Worm (Caenorhabditis elegans) whole organism, late embryonic: ENCODE data around the gene lem-2.

Source experiments
- C38D4.7 ChIP-seq: fragments of 200-800 bp; sonication (Bioruptor generic); optimal IDR thresholded peaks from 2 replicates; lab custom pipeline; 2018; ENCODE audit warnings: mild to moderate bottlenecking, missing genetic modification characterization, moderate library complexity, missing compliant biosample characterization
- F13H6.1 ChIP-seq: sonication (generic microtip); optimal IDR thresholded peaks from 2 replicates; lab custom pipeline; 2016; ENCODE audit warnings: missing genetic modification characterization, missing compliant biosample characterization
- Y22D7AL.16 ChIP-seq: sonication (generic microtip); optimal IDR thresholded peaks from 2 replicates; lab custom pipeline; 2016; ENCODE audit warnings: missing genetic modification characterization, missing compliant biosample characterization
- ama-1 ChIP-seq: fragments of 150-350 bp; optimal IDR thresholded peaks from 2 replicates; lab custom pipeline; 2014
- ceh-14 ChIP-seq: sonication (generic microtip); optimal IDR thresholded peaks from 2 replicates; lab custom pipeline; 2016; ENCODE audit warnings: missing genotype, missing genetic modification characterization, missing compliant biosample characterization
- ceh-18 ChIP-seq: sonication (generic microtip); optimal IDR thresholded peaks from 2 replicates; lab custom pipeline; 2016; ENCODE audit warnings: missing genetic modification characterization, missing compliant biosample characterization
- ceh-24 ChIP-seq: sonication (generic microtip); optimal IDR thresholded peaks from 2 replicates; lab custom pipeline; 2016; ENCODE audit warnings: mild to moderate bottlenecking, missing genetic modification characterization, missing compliant biosample characterization
- ceh-30 ChIP-seq: fragments of 150-350 bp; optimal IDR thresholded peaks from 2 replicates; lab custom pipeline; 2014; ENCODE audit warnings: missing biosample characterization, missing genetic modification characterization
- ceh-31 ChIP-seq: sonication (generic microtip); optimal IDR thresholded peaks from 2 replicates; lab custom pipeline; 2016; ENCODE audit warnings: missing genetic modification characterization, missing compliant biosample characterization
- ceh-34 ChIP-seq: sonication (generic microtip); optimal IDR thresholded peaks from 2 replicates; lab custom pipeline; 2016; ENCODE audit warnings: mild to moderate bottlenecking, missing genetic modification characterization, missing compliant biosample characterization
- ceh-45 ChIP-seq: fragments of 200-800 bp; sonication (Bioruptor generic); IDR thresholded peaks from 2 replicates; pipeline ENCODE4 v1.3.6; 2022; ENCODE audit warnings: missing genetic modification reagents, missing genetic modification characterization, missing compliant biosample characterization
- ceh-48 ChIP-seq: sonication (generic microtip); optimal IDR thresholded peaks from 2 replicates; lab custom pipeline; 2016; ENCODE audit warnings: missing genetic modification characterization, inconsistent platforms, missing compliant biosample characterization
- ceh-9 ChIP-seq: sonication (generic microtip); optimal IDR thresholded peaks from 2 replicates; lab custom pipeline; 2016; ENCODE audit warnings: mild to moderate bottlenecking, missing genetic modification characterization, inconsistent platforms, missing compliant biosample characterization
- che-1 ChIP-seq: sonication (generic microtip); optimal IDR thresholded peaks from 2 replicates; lab custom pipeline; 2016; ENCODE audit warnings: mild to moderate bottlenecking, missing genetic modification characterization, missing compliant biosample characterization
- dmd-4 ChIP-seq: sonication (generic microtip); optimal IDR thresholded peaks from 2 replicates; lab custom pipeline; 2016; ENCODE audit warnings: borderline replicate concordance, missing genetic modification characterization, missing compliant biosample characterization
- eyg-1 ChIP-seq: sonication (generic microtip); optimal IDR thresholded peaks from 2 replicates; lab custom pipeline; 2016; ENCODE audit warnings: missing genotype, missing genetic modification characterization, missing compliant biosample characterization
- fkh-10 ChIP-seq: fragments of 150-350 bp; optimal IDR thresholded peaks from 2 replicates; lab custom pipeline; 2014; ENCODE audit warnings: missing biosample characterization, missing genetic modification reagents, missing genetic modification characterization
- fkh-6 ChIP-seq: sonication (generic microtip); optimal IDR thresholded peaks from 2 replicates; lab custom pipeline; 2016; ENCODE audit warnings: missing genetic modification characterization, missing compliant biosample characterization
- gmeb-2 ChIP-seq: sonication (generic microtip); optimal IDR thresholded peaks from 2 replicates; lab custom pipeline; 2016; ENCODE audit warnings: missing genetic modification characterization, inconsistent platforms, missing compliant biosample characterization
- hlh-13 ChIP-seq: fragments of 200-800 bp; sonication (Bioruptor generic); optimal IDR thresholded peaks from 2 replicates; lab custom pipeline; 2018; ENCODE audit warnings: mild to moderate bottlenecking, missing genetic modification characterization, missing compliant biosample characterization
- hlh-15 ChIP-seq: sonication (generic microtip); optimal IDR thresholded peaks from 2 replicates; lab custom pipeline; 2016; ENCODE audit warnings: missing genetic modification characterization, missing compliant biosample characterization
- hlh-30 ChIP-seq: sonication (generic microtip); optimal IDR thresholded peaks from 2 replicates; lab custom pipeline; 2017; ENCODE audit warnings: antibody characterized with exemption, missing genetic modification characterization, missing compliant biosample characterization; ENCODE audit not compliant: insufficient read depth
- hlh-6 ChIP-seq: sonication (generic microtip); optimal IDR thresholded peaks from 2 replicates; lab custom pipeline; 2016; ENCODE audit warnings: missing genotype, missing genetic modification characterization, missing compliant biosample characterization
- nfya-1 ChIP-seq: sonication (generic microtip); optimal IDR thresholded peaks from 2 replicates; lab custom pipeline; 2017; ENCODE audit warnings: missing genetic modification characterization, mild to moderate bottlenecking, missing compliant biosample characterization, antibody characterized with exemption, moderate library complexity
- npax-4 ChIP-seq: sonication (generic microtip); optimal IDR thresholded peaks from 2 replicates; lab custom pipeline; 2016; ENCODE audit warnings: missing genetic modification characterization, missing compliant biosample characterization
- odd-2 ChIP-seq: sonication (generic microtip); optimal IDR thresholded peaks from 2 replicates; lab custom pipeline; 2017; ENCODE audit warnings: antibody characterized with exemption, mild to moderate bottlenecking, missing genetic modification characterization, missing compliant biosample characterization
- pag-3 ChIP-seq: sonication (generic microtip); optimal IDR thresholded peaks from 2 replicates; lab custom pipeline; 2016; ENCODE audit warnings: missing compliant biosample characterization, missing genetic modification characterization, borderline replicate concordance
- pat-9 ChIP-seq: fragments of 200-800 bp; sonication (Bioruptor generic); optimal IDR thresholded peaks from 2 replicates; lab custom pipeline; 2018; ENCODE audit warnings: mild to moderate bottlenecking, missing genetic modification characterization, moderate library complexity, missing compliant biosample characterization
- pax-1 ChIP-seq: fragments of 150-350 bp; optimal IDR thresholded peaks from 2 replicates; lab custom pipeline; 2014; ENCODE audit warnings: missing biosample characterization, missing genetic modification characterization
- ref-2 ChIP-seq: sonication (generic microtip); optimal IDR thresholded peaks from 2 replicates; lab custom pipeline; 2016; ENCODE audit warnings: missing genetic modification characterization, missing compliant biosample characterization
- rnt-1 ChIP-seq: sonication (generic microtip); optimal IDR thresholded peaks from 2 replicates; lab custom pipeline; 2016; ENCODE audit warnings: missing genetic modification characterization, missing compliant biosample characterization
- syd-9 ChIP-seq: sonication (generic microtip); optimal IDR thresholded peaks from 2 replicates; lab custom pipeline; 2016; ENCODE audit warnings: mild to moderate bottlenecking, missing genetic modification characterization, moderate library complexity, missing compliant biosample characterization
- unc-3 ChIP-seq, 2 experiments: fragments of 200-800 bp in 1 of 2; sonication (Bioruptor generic) in 1 of 2; sonication (generic microtip) in 1 of 2; conservative IDR thresholded peaks in 1 of 2; optimal IDR thresholded peaks in 1 of 2; 2 replicates each; pipeline versions ENCODE4 v1.3.6 to Lab custom; 2016 to 2022; ENCODE audit warnings: missing compliant biosample characterization in 2 of 2, missing genetic modification characterization in 2 of 2, missing genetic modification reagents in 1 of 2
- unc-42 ChIP-seq: sonication (generic microtip); optimal IDR thresholded peaks from 2 replicates; lab custom pipeline; 2016; ENCODE audit warnings: missing genotype, missing genetic modification characterization, missing compliant biosample characterization
- unc-55 ChIP-seq: sonication (generic microtip); optimal IDR thresholded peaks from 2 replicates; lab custom pipeline; 2017; ENCODE audit warnings: missing biosample characterization, missing genetic modification reagents, missing genetic modification characterization
- unc-86 ChIP-seq: sonication (generic microtip); optimal IDR thresholded peaks from 2 replicates; lab custom pipeline; 2016; ENCODE audit warnings: missing genetic modification characterization, missing compliant biosample characterization

The lem-2 gene

DNA sequence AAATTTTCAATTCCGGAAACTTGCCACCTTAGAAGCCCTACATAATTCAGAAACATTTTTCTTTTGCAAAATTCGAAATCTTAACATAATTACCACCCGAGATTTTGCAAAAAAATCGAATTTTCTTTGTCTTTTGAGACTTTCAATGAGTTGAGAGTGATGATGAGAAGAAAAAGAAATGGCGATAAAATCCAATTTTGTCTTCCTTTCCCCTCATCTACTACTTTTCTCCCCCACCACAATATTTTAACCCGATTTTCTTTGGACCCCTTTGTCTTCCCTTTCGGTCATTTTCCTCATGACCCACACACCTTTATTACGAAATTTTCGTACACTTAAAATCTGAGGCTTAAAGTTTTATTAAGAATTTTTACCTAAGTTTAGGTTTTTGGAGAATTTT lies 35.1 kb downstream of the lem-2 start:
- TF ChIP-seq ceh-18 (no peak), ceh-34 (no peak), hlh-13 (GFP tag; lab: Kevin White, UChicago) (no peak), dmd-4 (tag; lab: Kevin White, UChicago) (no peak), ceh-31 (no peak), unc-42 (tag; lab: Kevin White, UChicago) (peak; percentile 90)

- TF ChIP-seq hlh-15 (no peak), Y22D7AL.16 (tag; lab: Kevin White, UChicago) (no peak), odd-2 (tag; lab: Kevin White, UChicago) (no peak)
Measured at ce11 chrII:14100963-14101362, 37.7 kb downstream of the lem-2 start, which contains the start of gene bkip-1. TSS of gene bkip-1 (plus strand) at chrII:14101263.

ce11 chrII:14102112-14102511 lies 38.9 kb downstream of the lem-2 start:
- TF ChIP-seq unc-55 (GFP tag; lab: Kevin White, UChicago) (no peak), ceh-48 (peak; percentile 72), unc-42 (tag; lab: Kevin White, UChicago) (peak; percentile 1), ceh-31 (no peak)

- TF ChIP-seq odd-2 (tag; lab: Kevin White, UChicago) = no peak
- TF ChIP-seq ceh-45 (GFP tag; lab: Robert Waterston, UW) = no peak
- no peak for TF ChIP-seq rnt-1
- no peak for TF ChIP-seq che-1 (tag; lab: Kevin White, UChicago)
- TF ChIP-seq unc-86 (tag; lab: Kevin White, UChicago) = no peak
- TF ChIP-seq ceh-48 = no peak
- no peak for TF ChIP-seq F13H6.1
- no peak for TF ChIP-seq pax-1 (tag; lab: Kevin White, UChicago)
- TF ChIP-seq ceh-30 = no peak
- no peak for TF ChIP-seq ceh-14 (tag; lab: Kevin White, UChicago)
- no peak for TF ChIP-seq fkh-6 (tag; lab: Kevin White, UChicago)
- TF ChIP-seq pat-9 (tag; lab: Kevin White, UChicago) = no peak
- no peak for TF ChIP-seq C38D4.7
- no peak for TF ChIP-seq Y22D7AL.16 (tag; lab: Kevin White, UChicago)
- TF ChIP-seq ref-2 (tag; lab: Kevin White, UChicago) = no peak
- TF ChIP-seq npax-4 (tag; lab: Kevin White, UChicago) = no peak
- no peak for TF ChIP-seq ceh-24
- TF ChIP-seq gmeb-2 = no peak
Measured at ce11 chrII:14104470-14104869, 41.2 kb downstream of the lem-2 start, which contains the start of gene gur-4. TSS of gene gur-4 (plus strand) at chrII:14104770.

DNA sequence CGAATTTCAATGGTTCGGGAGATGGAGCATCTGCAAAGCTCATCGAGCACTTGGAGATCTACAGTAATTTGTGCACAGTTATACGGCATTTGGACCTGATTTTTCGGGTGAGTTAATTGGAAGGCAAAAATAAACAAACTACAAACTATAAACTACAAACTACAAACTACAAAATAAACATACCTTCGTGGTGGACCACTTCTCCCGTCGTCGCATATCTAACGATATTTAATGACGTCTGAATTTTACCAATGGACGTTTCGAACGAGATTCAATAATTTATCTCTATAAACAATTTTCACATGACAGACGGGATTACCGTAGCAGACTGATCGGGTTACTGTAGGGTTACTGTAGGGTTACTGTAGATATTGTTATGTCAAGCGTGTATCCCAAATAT lies 42.9 kb downstream of the lem-2 start:
- no peak for TF ChIP-seq ceh-34
- TF ChIP-seq ceh-31 = no peak
- TF ChIP-seq ama-1 (lab: Kevin White, UChicago) = no peak
- no peak for TF ChIP-seq nfya-1 (tag; lab: Kevin White, UChicago)
- no peak for TF ChIP-seq unc-3 (GFP tag; conservative IDR thresholded peaks at IDR 0.05; lab: Robert Waterston, UW)
- TF ChIP-seq unc-3 (tag; optimal IDR thresholded peaks at IDR 0.05; lab: Kevin White, UChicago) = no peak
- no peak for TF ChIP-seq hlh-6 (tag; lab: Kevin White, UChicago)
- TF ChIP-seq ceh-9 = no peak
- no peak for TF ChIP-seq ceh-18
- TF ChIP-seq eyg-1 = no peak
- no peak for TF ChIP-seq syd-9 (tag; lab: Kevin White, UChicago)
- no peak for TF ChIP-seq pag-3 (tag; lab: Kevin White, UChicago)
- TF ChIP-seq hlh-30 (tag; lab: Kevin White, UChicago) = no peak
- no peak for TF ChIP-seq fkh-10 (GFP tag; lab: Kevin White, UChicago)
- TF ChIP-seq gmeb-2 = no peak
